Worm (Caenorhabditis elegans) whole organism, dauer: Measurements from ENCODE around the gene Y48B6A.10.

Experiments used
- unc-62 ChIP-seq: sonication (generic microtip); optimal IDR thresholded peaks from 2 replicates; lab custom pipeline; 2017; ENCODE audit warnings: missing biosample characterization, missing genetic modification reagents, missing genetic modification characterization

Gene Y48B6A.10

ce11 chrII:14255850-14256249, 41.6 kb downstream of the Y48B6A.10 start:
- no peak for TF ChIP-seq unc-62 (GFP tag; lab: Kevin White, UChicago)

DNA sequence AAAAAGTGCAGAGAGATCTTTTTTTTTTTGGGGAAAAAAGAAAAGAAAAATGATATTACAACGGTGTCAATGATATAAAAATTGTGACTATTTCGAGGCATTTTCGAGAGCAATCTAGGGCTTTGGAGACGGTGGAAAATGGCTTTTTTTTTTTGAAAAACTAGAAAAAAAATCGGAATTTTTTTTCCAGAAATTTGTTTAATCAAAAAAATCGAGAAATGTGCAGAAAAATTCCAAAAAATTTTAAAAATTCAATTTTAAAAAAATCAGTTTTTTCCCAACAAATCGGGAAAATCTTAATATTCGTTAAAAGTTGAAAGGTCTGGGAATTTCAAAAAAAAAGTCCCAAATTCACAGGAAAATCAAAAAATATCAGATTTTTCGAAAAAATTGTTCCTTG, 42.6 kb downstream of the Y48B6A.10 start, which contains the start of gene Y54G11A.19:
Gene Y54G11A.19 (minus strand): TSS at position 101 of the 400 bp plus-strand sequence.
- TF ChIP-seq unc-62 (GFP tag; lab: Kevin White, UChicago), result no peak

DNA sequence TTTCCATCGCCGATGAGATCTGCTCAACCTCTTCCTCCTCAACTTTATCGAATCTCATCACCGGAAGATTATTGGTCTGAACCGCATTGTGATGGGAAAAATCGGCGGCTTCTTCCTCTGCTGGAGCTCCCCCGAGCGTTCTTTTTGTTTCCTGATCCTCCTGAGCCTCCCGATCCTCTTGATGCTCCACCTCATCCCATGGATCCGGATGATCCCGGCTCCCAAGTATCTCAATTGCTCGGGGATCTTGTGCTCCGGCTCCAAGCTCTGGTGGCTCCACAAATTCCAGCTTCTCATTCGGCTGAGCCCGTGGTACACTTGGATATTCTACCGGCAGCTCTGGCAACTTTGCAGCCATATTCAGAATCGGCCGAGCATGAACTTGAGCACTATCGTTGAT, 43.7 kb downstream of the Y48B6A.10 start:
- no peak for TF ChIP-seq unc-62 (GFP tag; lab: Kevin White, UChicago)
